Worm (Caenorhabditis elegans) whole organism, late embryonic: ENCODE measurements around the gene nhx-2.

Source experiments
- C08G9.2 ChIP-seq: sonication (generic microtip); optimal IDR thresholded peaks from 2 replicates; lab custom pipeline; 2016; ENCODE audit warnings: mild to moderate bottlenecking, missing genetic modification characterization, moderate library complexity, missing compliant biosample characterization
- C38D4.7 ChIP-seq: fragments of 200-800 bp; sonication (Bioruptor generic); optimal IDR thresholded peaks from 2 replicates; lab custom pipeline; 2018; ENCODE audit warnings: mild to moderate bottlenecking, missing genetic modification characterization, moderate library complexity, missing compliant biosample characterization
- F13H6.1 ChIP-seq: sonication (generic microtip); optimal IDR thresholded peaks from 2 replicates; lab custom pipeline; 2016; ENCODE audit warnings: missing genetic modification characterization, missing compliant biosample characterization
- K02D7.2 ChIP-seq: sonication (generic microtip); optimal IDR thresholded peaks from 2 replicates; lab custom pipeline; 2017; ENCODE audit warnings: mild to moderate bottlenecking, missing genetic modification characterization, missing compliant biosample characterization
- T23F11.4 ChIP-seq: fragments of 200-800 bp; sonication (Bioruptor generic); optimal IDR thresholded peaks from 2 replicates; lab custom pipeline; 2018; ENCODE audit warnings: mild to moderate bottlenecking, missing genetic modification characterization, missing compliant biosample characterization
- Y22D7AL.16 ChIP-seq: sonication (generic microtip); optimal IDR thresholded peaks from 2 replicates; lab custom pipeline; 2016; ENCODE audit warnings: missing genetic modification characterization, missing compliant biosample characterization
- ama-1 ChIP-seq: fragments of 150-350 bp; optimal IDR thresholded peaks from 2 replicates; lab custom pipeline; 2014
- ceh-14 ChIP-seq: sonication (generic microtip); optimal IDR thresholded peaks from 2 replicates; lab custom pipeline; 2016; ENCODE audit warnings: missing genotype, missing genetic modification characterization, missing compliant biosample characterization
- ceh-18 ChIP-seq: sonication (generic microtip); optimal IDR thresholded peaks from 2 replicates; lab custom pipeline; 2016; ENCODE audit warnings: missing genetic modification characterization, missing compliant biosample characterization
- ceh-19 ChIP-seq: fragments of 200-800 bp; sonication (Bioruptor generic); optimal IDR thresholded peaks from 2 replicates; lab custom pipeline; 2018; ENCODE audit warnings: mild to moderate bottlenecking, missing genetic modification characterization, missing compliant biosample characterization
- ceh-24 ChIP-seq: sonication (generic microtip); optimal IDR thresholded peaks from 2 replicates; lab custom pipeline; 2016; ENCODE audit warnings: mild to moderate bottlenecking, missing genetic modification characterization, missing compliant biosample characterization
- ceh-30 ChIP-seq: fragments of 150-350 bp; optimal IDR thresholded peaks from 2 replicates; lab custom pipeline; 2014; ENCODE audit warnings: missing biosample characterization, missing genetic modification characterization
- ceh-31 ChIP-seq: sonication (generic microtip); optimal IDR thresholded peaks from 2 replicates; lab custom pipeline; 2016; ENCODE audit warnings: missing genetic modification characterization, missing compliant biosample characterization
- ceh-34 ChIP-seq: sonication (generic microtip); optimal IDR thresholded peaks from 2 replicates; lab custom pipeline; 2016; ENCODE audit warnings: mild to moderate bottlenecking, missing genetic modification characterization, missing compliant biosample characterization
- ceh-48 ChIP-seq: sonication (generic microtip); optimal IDR thresholded peaks from 2 replicates; lab custom pipeline; 2016; ENCODE audit warnings: missing genetic modification characterization, inconsistent platforms, missing compliant biosample characterization
- ceh-6 ChIP-seq: fragments of 200-800 bp; sonication (Bioruptor generic); optimal IDR thresholded peaks from 2 replicates; lab custom pipeline; 2018; ENCODE audit warnings: mild to moderate bottlenecking, missing genetic modification characterization, missing compliant biosample characterization
- ceh-9 ChIP-seq: sonication (generic microtip); optimal IDR thresholded peaks from 2 replicates; lab custom pipeline; 2016; ENCODE audit warnings: mild to moderate bottlenecking, missing genetic modification characterization, inconsistent platforms, missing compliant biosample characterization
- che-1 ChIP-seq: sonication (generic microtip); optimal IDR thresholded peaks from 2 replicates; lab custom pipeline; 2016; ENCODE audit warnings: mild to moderate bottlenecking, missing genetic modification characterization, missing compliant biosample characterization
- dmd-4 ChIP-seq: sonication (generic microtip); optimal IDR thresholded peaks from 2 replicates; lab custom pipeline; 2016; ENCODE audit warnings: borderline replicate concordance, missing genetic modification characterization, missing compliant biosample characterization
- elt-2 ChIP-seq: sonication (generic microtip); optimal IDR thresholded peaks from 2 replicates; lab custom pipeline; 2016; ENCODE audit warnings: missing genetic modification reagents, missing genetic modification characterization, missing compliant biosample characterization
- elt-4 ChIP-seq: sonication (generic microtip); optimal IDR thresholded peaks from 2 replicates; lab custom pipeline; 2016; ENCODE audit warnings: missing genetic modification characterization, missing compliant biosample characterization
- ets-4 ChIP-seq: sonication (generic microtip); optimal IDR thresholded peaks from 2 replicates; lab custom pipeline; 2016; ENCODE audit warnings: missing genetic modification characterization, missing compliant biosample characterization
- fkh-6 ChIP-seq: sonication (generic microtip); optimal IDR thresholded peaks from 2 replicates; lab custom pipeline; 2016; ENCODE audit warnings: missing genetic modification characterization, missing compliant biosample characterization
- gmeb-2 ChIP-seq: sonication (generic microtip); optimal IDR thresholded peaks from 2 replicates; lab custom pipeline; 2016; ENCODE audit warnings: missing genetic modification characterization, inconsistent platforms, missing compliant biosample characterization
- hlh-15 ChIP-seq: sonication (generic microtip); optimal IDR thresholded peaks from 2 replicates; lab custom pipeline; 2016; ENCODE audit warnings: missing genetic modification characterization, missing compliant biosample characterization
- hlh-6 ChIP-seq: sonication (generic microtip); optimal IDR thresholded peaks from 2 replicates; lab custom pipeline; 2016; ENCODE audit warnings: missing genotype, missing genetic modification characterization, missing compliant biosample characterization
- hlh-8 ChIP-seq: sonication (generic microtip); optimal IDR thresholded peaks from 2 replicates; lab custom pipeline; 2016; ENCODE audit warnings: missing genotype, missing genetic modification characterization, missing compliant biosample characterization
- lim-6 ChIP-seq: sonication (generic microtip); optimal IDR thresholded peaks from 2 replicates; lab custom pipeline; 2016; ENCODE audit warnings: missing genetic modification characterization, missing compliant biosample characterization
- madf-2 ChIP-seq: sonication (generic microtip); optimal IDR thresholded peaks from 2 replicates; lab custom pipeline; 2017; ENCODE audit warnings: missing genetic modification characterization, missing compliant biosample characterization
- mec-3 ChIP-seq: sonication (generic microtip); optimal IDR thresholded peaks from 2 replicates; lab custom pipeline; 2016; ENCODE audit warnings: borderline replicate concordance, missing genetic modification characterization, missing compliant biosample characterization
- nhr-232 ChIP-seq: sonication (generic microtip); optimal IDR thresholded peaks from 2 replicates; lab custom pipeline; 2016; ENCODE audit warnings: missing genetic modification characterization, missing compliant biosample characterization
- npax-4 ChIP-seq: sonication (generic microtip); optimal IDR thresholded peaks from 2 replicates; lab custom pipeline; 2016; ENCODE audit warnings: missing genetic modification characterization, missing compliant biosample characterization
- pag-3 ChIP-seq: sonication (generic microtip); optimal IDR thresholded peaks from 2 replicates; lab custom pipeline; 2016; ENCODE audit warnings: missing compliant biosample characterization, missing genetic modification characterization, borderline replicate concordance
- pat-9 ChIP-seq: fragments of 200-800 bp; sonication (Bioruptor generic); optimal IDR thresholded peaks from 2 replicates; lab custom pipeline; 2018; ENCODE audit warnings: mild to moderate bottlenecking, missing genetic modification characterization, moderate library complexity, missing compliant biosample characterization
- pax-1 ChIP-seq: fragments of 150-350 bp; optimal IDR thresholded peaks from 2 replicates; lab custom pipeline; 2014; ENCODE audit warnings: missing biosample characterization, missing genetic modification characterization
- pha-2 ChIP-seq: sonication (generic microtip); optimal IDR thresholded peaks from 2 replicates; lab custom pipeline; 2017; ENCODE audit warnings: mild to moderate bottlenecking, missing genetic modification characterization, missing compliant biosample characterization
- pha-4 ChIP-seq: fragments of 150-350 bp; optimal IDR thresholded peaks from 2 replicates; lab custom pipeline; 2018; ENCODE audit warnings: missing biosample characterization, missing genetic modification reagents, missing genetic modification characterization
- pros-1 ChIP-seq: fragments of 150-350 bp; optimal IDR thresholded peaks from 2 replicates; lab custom pipeline; 2014; ENCODE audit warnings: missing biosample characterization, missing genetic modification reagents, missing genetic modification characterization
- ref-2 ChIP-seq: sonication (generic microtip); optimal IDR thresholded peaks from 2 replicates; lab custom pipeline; 2016; ENCODE audit warnings: missing genetic modification characterization, missing compliant biosample characterization
- rnt-1 ChIP-seq: sonication (generic microtip); optimal IDR thresholded peaks from 2 replicates; lab custom pipeline; 2016; ENCODE audit warnings: missing genetic modification characterization, missing compliant biosample characterization
- sdc-2 ChIP-seq: sonication (generic microtip); optimal IDR thresholded peaks from 2 replicates; lab custom pipeline; 2016; ENCODE audit warnings: missing genotype, missing genetic modification characterization, missing compliant biosample characterization
- sox-2 ChIP-seq: fragments of 200-800 bp; sonication (Bioruptor generic); IDR thresholded peaks from 2 replicates; pipeline ENCODE4 v1.3.6; 2022; ENCODE audit warnings: missing genetic modification reagents, missing genetic modification characterization, missing compliant biosample characterization
- tbx-7 ChIP-seq: sonication (generic microtip); optimal IDR thresholded peaks from 2 replicates; lab custom pipeline; 2016; ENCODE audit warnings: missing genotype, missing genetic modification characterization, missing compliant biosample characterization
- ttx-3 ChIP-seq: sonication (generic microtip); optimal IDR thresholded peaks from 2 replicates; lab custom pipeline; 2016; ENCODE audit warnings: missing genetic modification reagents, missing genetic modification characterization, missing compliant biosample characterization
- unc-42 ChIP-seq: sonication (generic microtip); optimal IDR thresholded peaks from 2 replicates; lab custom pipeline; 2016; ENCODE audit warnings: missing genotype, missing genetic modification characterization, missing compliant biosample characterization
- ztf-16 ChIP-seq: sonication (generic microtip); optimal IDR thresholded peaks from 2 replicates; lab custom pipeline; 2017; ENCODE audit warnings: missing genetic modification characterization, missing compliant biosample characterization

The nhx-2 gene

DNA sequence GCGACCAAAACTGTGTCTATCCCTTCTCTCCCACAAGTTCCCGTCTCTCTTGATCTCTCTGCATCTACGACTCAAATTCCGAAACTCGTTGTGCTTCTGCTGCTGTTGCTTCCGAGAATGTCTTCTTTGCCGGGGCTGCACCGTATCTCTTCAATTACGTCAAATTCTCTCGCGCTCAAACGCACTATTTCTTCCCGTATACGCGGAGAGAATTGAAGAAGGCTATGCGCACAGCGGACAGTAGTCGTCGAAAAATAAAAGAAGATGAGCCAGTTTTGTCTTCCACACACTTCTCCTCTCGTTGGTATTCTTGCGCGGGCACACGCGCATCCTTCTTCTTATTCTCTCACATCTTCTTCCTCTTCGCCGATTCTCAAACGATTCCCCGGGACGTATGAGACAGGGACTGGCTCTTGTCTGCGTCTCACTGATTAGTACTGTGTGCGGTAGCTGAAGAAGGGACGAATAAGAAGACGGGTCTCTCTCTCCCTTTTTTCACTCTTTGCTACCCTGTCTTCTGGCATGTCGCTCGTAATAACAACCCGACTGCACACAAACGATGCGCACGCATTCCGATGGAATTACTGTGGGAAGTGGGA lies 17.4 kb downstream of the nhx-2 start (continued):
- TF ChIP-seq sox-2 (GFP tag; lab: Robert Waterston, UW) (no peak), che-1 (no peak), lim-6 (tag; lab: Kevin White, UChicago) (peak; percentile 19), pag-3 (no peak), ttx-3 (tag; lab: Kevin White, UChicago) (no peak), ceh-6 (no peak), ceh-31 (tag; lab: Kevin White, UChicago) (peak; percentile 49), ceh-19 (peak; percentile 11), ets-4 (no peak), T23F11.4 (peak; percentile 33), ref-2 (tag; lab: Kevin White, UChicago) (peak; percentile 2), C08G9.2 (tag; lab: Kevin White, UChicago) (no peak), F13H6.1 (tag; lab: Kevin White, UChicago) (no peak), hlh-15 (tag; lab: Kevin White, UChicago) (no peak), ceh-18 (tag; lab: Kevin White, UChicago) (peak; percentile 10), pha-4 (no peak), sdc-2 (tag; lab: Kevin White, UChicago) (no peak), hlh-8 (no peak), hlh-6 (peak; percentile 19), Y22D7AL.16 (tag; lab: Kevin White, UChicago) (no peak), fkh-6 (tag; lab: Kevin White, UChicago) (no peak), elt-4 (tag; lab: Kevin White, UChicago) (no peak), ceh-14 (peak; percentile 37), dmd-4 (tag; lab: Kevin White, UChicago) (no peak), npax-4 (no peak), C38D4.7 (GFP tag; lab: Kevin White, UChicago) (no peak), mec-3 (tag; lab: Kevin White, UChicago) (no peak), ztf-16 (tag; lab: Kevin White, UChicago) (no peak), ama-1 (lab: Kevin White, UChicago) (no peak), nhr-232 (no peak), ceh-24 (tag; lab: Kevin White, UChicago) (no peak)

DNA sequence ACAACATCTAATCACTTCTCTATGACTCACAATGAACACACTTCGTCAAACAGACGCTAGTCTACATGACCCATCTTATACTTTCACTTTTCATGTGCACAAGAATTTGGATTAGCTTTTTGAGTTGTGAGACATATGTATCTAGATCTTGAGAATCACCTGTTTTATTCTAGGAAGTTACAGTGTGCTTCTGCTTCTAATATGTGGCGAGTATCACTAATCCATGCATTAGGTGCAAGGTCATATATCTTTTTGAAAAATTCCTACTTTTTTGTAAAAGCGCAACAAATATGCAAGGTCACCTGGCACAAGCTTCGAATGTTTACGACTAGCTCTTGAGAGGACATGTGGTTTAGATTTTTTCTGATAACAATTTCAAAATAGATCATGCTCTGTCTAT lies 18.0 kb downstream of the nhx-2 start:
- TF ChIP-seq sdc-2 (tag; lab: Kevin White, UChicago) (no peak), ceh-6 (no peak), nhr-232 (no peak), ama-1 (lab: Kevin White, UChicago) (no peak), ceh-48 (tag; lab: Kevin White, UChicago) (no peak), unc-42 (no peak), ceh-30 (no peak), ceh-34 (no peak), hlh-15 (tag; lab: Kevin White, UChicago) (no peak), pros-1 (tag; lab: Kevin White, UChicago) (no peak), fkh-6 (tag; lab: Kevin White, UChicago) (no peak), K02D7.2 (tag; lab: Kevin White, UChicago) (no peak), pat-9 (tag; lab: Kevin White, UChicago) (no peak), elt-2 (no peak), dmd-4 (tag; lab: Kevin White, UChicago) (no peak), rnt-1 (no peak), tbx-7 (tag; lab: Kevin White, UChicago) (no peak)

DNA sequence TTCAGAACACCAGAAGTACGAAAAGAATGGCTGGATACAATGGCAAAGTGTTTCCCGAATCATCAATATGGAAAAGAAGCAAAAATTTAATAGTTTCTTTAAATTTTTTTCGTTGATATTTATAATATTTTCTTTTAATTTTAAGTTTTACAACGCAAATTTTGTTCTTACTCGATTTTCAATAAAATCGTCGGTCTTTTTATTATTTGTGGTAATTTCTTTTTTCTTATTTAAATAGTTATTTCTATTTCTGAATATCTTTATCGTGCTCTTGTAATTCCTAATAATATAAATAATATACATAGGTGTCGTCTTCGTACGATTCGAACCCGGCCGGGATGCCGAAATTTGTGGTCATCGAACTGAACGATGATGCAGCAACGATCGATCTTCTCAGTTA lies 22.1 kb downstream of the nhx-2 start, which contains the start of gene lir-1:
lir-1 (plus strand) TSS at position 301 of the 400 bp plus-strand sequence.
- TF ChIP-seq ref-2 (tag; lab: Kevin White, UChicago): no peak
- no peak for TF ChIP-seq nhr-232
- TF ChIP-seq T23F11.4: no peak
- no peak for TF ChIP-seq F13H6.1 (tag; lab: Kevin White, UChicago)
- no peak for TF ChIP-seq Y22D7AL.16 (tag; lab: Kevin White, UChicago)
- TF ChIP-seq madf-2 (tag; lab: Kevin White, UChicago): no peak
- no peak for TF ChIP-seq ets-4
- no peak for TF ChIP-seq gmeb-2 (tag; lab: Kevin White, UChicago)
- TF ChIP-seq ceh-24 (tag; lab: Kevin White, UChicago): no peak
- no peak for TF ChIP-seq elt-4 (tag; lab: Kevin White, UChicago)
- no peak for TF ChIP-seq pha-2 (tag; lab: Kevin White, UChicago)
- TF ChIP-seq pax-1 (tag; lab: Kevin White, UChicago): no peak
- no peak for TF ChIP-seq ceh-9 (tag; lab: Kevin White, UChicago)
- TF ChIP-seq hlh-8: no peak
- TF ChIP-seq mec-3 (tag; lab: Kevin White, UChicago): no peak
